Worm (Caenorhabditis elegans) whole organism, L3 larva: ENCODE results near the gene srx-64.
A peak's percentile ranks its signal among the peaks of the same experiment; 100 is the strongest.

Experiments used
- ZK546.5 ChIP-seq: sonication (generic microtip); optimal IDR thresholded peaks from 2 replicates; lab custom pipeline; 2017; ENCODE audit warnings: missing biosample characterization, missing genetic modification characterization
- aly-2 ChIP-seq: fragments of 150-350 bp; optimal IDR thresholded peaks from 2 replicates; lab custom pipeline; 2014; ENCODE audit warnings: missing biosample characterization, missing genetic modification characterization
- ama-1 ChIP-seq: fragments of 150-350 bp; optimal IDR thresholded peaks from 2 replicates; lab custom pipeline; 2018
- ceh-16 ChIP-seq: sonication (generic microtip); optimal IDR thresholded peaks from 2 replicates; lab custom pipeline; 2017; ENCODE audit warnings: missing biosample characterization, missing genetic modification characterization
- ceh-28 ChIP-seq: fragments of 150-350 bp; optimal IDR thresholded peaks from 2 replicates; lab custom pipeline; 2014; ENCODE audit warnings: missing biosample characterization, missing genetic modification reagents, missing genetic modification characterization
- ceh-82 ChIP-seq: fragments of 150-350 bp; optimal IDR thresholded peaks from 2 replicates; lab custom pipeline; 2014; ENCODE audit warnings: missing biosample characterization, missing genetic modification characterization
- ceh-9 ChIP-seq: sonication (generic microtip); optimal IDR thresholded peaks from 2 replicates; lab custom pipeline; 2018; ENCODE audit warnings: missing biosample characterization, missing genetic modification characterization
- egl-27 ChIP-seq: sonication (generic microtip); optimal IDR thresholded peaks from 4 replicates; lab custom pipeline; 2017; ENCODE audit warnings: missing biosample characterization, missing genetic modification reagents, missing genetic modification characterization
- egl-5 ChIP-seq: fragments of 150-350 bp; optimal IDR thresholded peaks from 2 replicates; lab custom pipeline; 2017; ENCODE audit warnings: missing biosample characterization, missing genetic modification reagents, missing genetic modification characterization, inconsistent platforms
- elt-1 ChIP-seq: fragments of 150-350 bp; optimal IDR thresholded peaks from 2 replicates; lab custom pipeline; 2014; ENCODE audit warnings: missing biosample characterization, missing genetic modification characterization
- elt-2 ChIP-seq: sonication (generic microtip); optimal IDR thresholded peaks from 2 replicates; lab custom pipeline; 2016; ENCODE audit warnings: missing genetic modification reagents, mild to moderate bottlenecking, missing genetic modification characterization, missing compliant biosample characterization
- elt-3 ChIP-seq, 3 experiments: fragments of 150-350 bp in 1 of 3; sonication (generic microtip) in 2 of 3; optimal IDR thresholded peaks; 2 replicates in 2 of 3; 4 replicates in 1 of 3; lab custom pipeline; 2014 to 2017; ENCODE audit warnings: missing biosample characterization in 3 of 3, missing genetic modification characterization in 3 of 3
- fkh-10 ChIP-seq: sonication (generic microtip); optimal IDR thresholded peaks from 2 replicates; lab custom pipeline; 2017; ENCODE audit warnings: missing biosample characterization, missing genetic modification reagents, missing genetic modification characterization
- fkh-2 ChIP-seq: fragments of 150-350 bp; optimal IDR thresholded peaks from 2 replicates; lab custom pipeline; 2014; ENCODE audit warnings: missing biosample characterization, missing genetic modification reagents, missing genetic modification characterization
- fos-1 ChIP-seq: fragments of 150-350 bp; optimal IDR thresholded peaks from 2 replicates; lab custom pipeline; 2014; ENCODE audit warnings: missing biosample characterization, missing genetic modification characterization
- hmg-11 ChIP-seq: sonication (generic microtip); optimal IDR thresholded peaks from 2 replicates; lab custom pipeline; 2016; ENCODE audit warnings: missing genetic modification characterization, missing compliant biosample characterization
- jun-1 ChIP-seq: fragments of 150-350 bp; optimal IDR thresholded peaks from 2 replicates; lab custom pipeline; 2014; ENCODE audit warnings: missing biosample characterization, missing genetic modification reagents, missing genetic modification characterization
- lin-15B ChIP-seq: fragments of 150-350 bp; optimal IDR thresholded peaks from 2 replicates; lab custom pipeline; 2014; ENCODE audit warnings: missing biosample characterization, missing genetic modification characterization
- lin-39 ChIP-seq: fragments of 150-350 bp; optimal IDR thresholded peaks from 2 replicates; lab custom pipeline; 2018; ENCODE audit warnings: missing biosample characterization, missing genetic modification reagents, missing genetic modification characterization
- mdl-1 ChIP-seq: fragments of 150-350 bp; optimal IDR thresholded peaks from 2 replicates; lab custom pipeline; 2014; ENCODE audit warnings: missing biosample characterization, missing genetic modification characterization
- mml-1 ChIP-seq: fragments of 150-350 bp; sonication (generic microtip); optimal IDR thresholded peaks from 3 replicates; lab custom pipeline; 2014; ENCODE audit warnings: missing biosample characterization, missing genetic modification characterization
- nfya-1 ChIP-seq: sonication (generic microtip); optimal IDR thresholded peaks from 2 replicates; lab custom pipeline; 2017; ENCODE audit warnings: missing genetic modification characterization, mild to moderate bottlenecking, missing compliant biosample characterization, antibody characterized with exemption, moderate library complexity; ENCODE audit not compliant: insufficient read depth
- nhr-237 ChIP-seq: fragments of 150-350 bp; optimal IDR thresholded peaks from 2 replicates; lab custom pipeline; 2014; ENCODE audit warnings: missing biosample characterization, missing genetic modification characterization
- nhr-43 ChIP-seq: sonication (generic microtip); optimal IDR thresholded peaks from 2 replicates; lab custom pipeline; 2016; ENCODE audit warnings: mild to moderate bottlenecking, missing genetic modification characterization, missing compliant biosample characterization; ENCODE audit not compliant: poor library complexity, severe bottlenecking
- nhr-76 ChIP-seq: fragments of 150-350 bp; sonication (generic microtip); optimal IDR thresholded peaks from 5 replicates; lab custom pipeline; 2014; ENCODE audit warnings: missing biosample characterization, missing genetic modification characterization
- nhr-77 ChIP-seq: fragments of 150-350 bp; optimal IDR thresholded peaks from 2 replicates; lab custom pipeline; 2014; ENCODE audit warnings: missing biosample characterization, missing genetic modification characterization
- pha-4 ChIP-seq: fragments of 150-350 bp; optimal IDR thresholded peaks from 2 replicates; lab custom pipeline; 2014; ENCODE audit warnings: missing biosample characterization, missing genetic modification reagents, missing genetic modification characterization
- pqm-1 ChIP-seq: fragments of 150-350 bp; optimal IDR thresholded peaks from 2 replicates; lab custom pipeline; 2017; ENCODE audit warnings: missing biosample characterization, missing genetic modification characterization, inconsistent platforms
- sea-2 ChIP-seq: fragments of 150-350 bp; sonication (generic microtip); optimal IDR thresholded peaks from 4 replicates; lab custom pipeline; 2014; ENCODE audit warnings: missing biosample characterization, missing genetic modification reagents, missing genetic modification characterization
- skn-1 ChIP-seq: fragments of 150-350 bp; optimal IDR thresholded peaks from 2 replicates; lab custom pipeline; 2014; ENCODE audit warnings: missing biosample characterization, missing genetic modification characterization
- snpc-4 ChIP-seq: fragments of 150-350 bp; optimal IDR thresholded peaks from 2 replicates; lab custom pipeline; 2014; ENCODE audit warnings: missing biosample characterization, missing genetic modification characterization
- unc-39 ChIP-seq: sonication (generic microtip); optimal IDR thresholded peaks from 4 replicates; lab custom pipeline; 2017; ENCODE audit warnings: missing biosample characterization, missing genetic modification characterization
- zag-1 ChIP-seq: fragments of 150-350 bp; optimal IDR thresholded peaks from 2 replicates; lab custom pipeline; 2014; ENCODE audit warnings: missing biosample characterization, missing genetic modification characterization
- ztf-11 ChIP-seq: fragments of 150-350 bp; optimal IDR thresholded peaks from 2 replicates; lab custom pipeline; 2014; ENCODE audit warnings: missing biosample characterization, missing genetic modification characterization
- ztf-4 ChIP-seq: fragments of 150-350 bp; optimal IDR thresholded peaks from 2 replicates; lab custom pipeline; 2014; ENCODE audit warnings: missing biosample characterization, missing genetic modification characterization

The srx-64 gene

DNA sequence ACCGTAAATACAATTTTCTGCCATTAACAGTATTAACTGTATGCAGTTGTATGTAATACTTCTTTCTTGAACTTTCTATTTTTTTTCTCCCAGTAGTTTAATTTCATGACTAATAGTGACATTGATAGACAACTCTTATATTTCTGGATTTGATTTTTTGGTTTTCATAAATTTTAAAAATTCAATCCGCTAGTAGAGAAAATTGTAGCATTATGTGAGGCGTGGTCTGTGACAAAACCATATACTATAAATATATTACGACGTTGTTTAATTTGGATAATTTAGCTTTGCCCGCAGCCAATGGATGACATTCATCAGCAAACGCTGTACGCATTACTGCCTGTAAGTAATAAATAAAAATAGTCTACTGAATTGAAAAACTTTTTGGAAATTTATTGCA, at the start of gene srx-64:
TSS of gene srx-64 (plus strand) at position 301 of the 400 bp plus-strand sequence.
- TF ChIP-seq pqm-1 (tag; lab: Kevin White, UChicago), result no peak

DNA sequence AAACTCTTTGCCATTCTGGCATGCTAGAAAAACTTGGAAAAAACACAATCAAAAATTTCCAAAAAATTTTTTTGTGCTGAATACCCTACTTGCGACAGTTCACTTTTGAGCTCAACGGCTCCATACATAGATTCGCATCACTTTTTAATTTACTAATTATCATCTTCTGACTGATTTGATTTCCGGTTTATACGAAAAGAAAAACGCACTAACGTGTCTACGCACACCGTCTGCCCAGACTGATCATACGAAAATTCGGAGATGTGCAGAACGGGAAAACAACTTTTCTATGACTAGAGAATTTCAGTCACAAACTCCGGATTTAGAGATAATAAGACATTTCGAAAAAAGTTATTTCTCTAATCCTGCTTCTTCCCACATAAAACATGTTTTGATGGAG, 44.6 kb upstream of the srx-64 start:
- TF ChIP-seq jun-1 (no peak), mdl-1 (no peak), zag-1 (no peak), lin-15B (no peak), ceh-82 (tag; lab: Kevin White, UChicago) (no peak), hmg-11 (tag; lab: Kevin White, UChicago) (no peak), egl-5 (tag; lab: Kevin White, UChicago) (no peak), ZK546.5 (tag; lab: Kevin White, UChicago) (no peak), egl-27 (no peak), lin-39 (tag; lab: Kevin White, UChicago) (no peak), nhr-77 (tag; lab: Kevin White, UChicago) (no peak), ceh-9 (no peak), nhr-76 (tag; lab: Kevin White, UChicago) (no peak)

DNA sequence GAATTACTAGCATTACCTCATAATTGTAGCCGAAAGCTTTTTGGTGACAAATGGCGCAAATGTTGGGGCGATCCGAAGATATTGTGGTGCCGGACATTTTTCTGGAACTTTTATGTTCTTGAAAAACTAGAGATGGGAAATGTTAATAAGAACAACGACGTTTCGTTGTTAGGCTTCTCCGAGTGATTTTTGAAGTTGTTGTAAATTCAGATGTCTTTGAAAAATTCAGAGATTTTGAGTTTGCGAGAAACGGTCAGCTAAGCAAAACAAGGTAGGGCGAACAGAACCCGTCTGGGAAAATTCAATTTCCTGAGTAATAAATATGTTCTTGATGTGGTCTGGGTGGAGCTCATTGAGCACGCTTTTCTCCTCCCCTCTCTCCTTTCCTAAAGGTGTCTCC, 43.1 kb upstream of the srx-64 start, which contains the start of gene nhr-124:
TSS of gene nhr-124 (minus strand) at position 101 of the 400 bp plus-strand sequence.
- TF ChIP-seq ztf-4 (tag; lab: Kevin White, UChicago), result no peak
- no peak for TF ChIP-seq hmg-11 (tag; lab: Kevin White, UChicago)
- no peak for TF ChIP-seq elt-3 (tag; optimal IDR thresholded peaks at IDR 0.05; lab: Kevin White, UChicago)
- no peak for TF ChIP-seq pha-4 (tag; lab: Kevin White, UChicago)
- no peak for TF ChIP-seq lin-15B
- TF ChIP-seq ama-1, result no peak
- TF ChIP-seq lin-39 (tag; lab: Kevin White, UChicago), result no peak
- no peak for TF ChIP-seq fkh-10 (GFP tag; lab: Kevin White, UChicago)
- no peak for TF ChIP-seq elt-2 (tag; lab: Kevin White, UChicago)
- TF ChIP-seq zag-1, result no peak
- TF ChIP-seq mdl-1, result no peak
- TF ChIP-seq ceh-16, result no peak
- no peak for TF ChIP-seq sea-2 (GFP tag; lab: Kevin White, UChicago)
- TF ChIP-seq ceh-28, result no peak
- TF ChIP-seq nhr-77 (tag; lab: Kevin White, UChicago), result no peak
- no peak for TF ChIP-seq mml-1 (tag; lab: Kevin White, UChicago)
- no peak for TF ChIP-seq nhr-43 (tag; lab: Kevin White, UChicago)
- TF ChIP-seq skn-1, result no peak
- no peak for TF ChIP-seq snpc-4 (tag; lab: Kevin White, UChicago)

DNA sequence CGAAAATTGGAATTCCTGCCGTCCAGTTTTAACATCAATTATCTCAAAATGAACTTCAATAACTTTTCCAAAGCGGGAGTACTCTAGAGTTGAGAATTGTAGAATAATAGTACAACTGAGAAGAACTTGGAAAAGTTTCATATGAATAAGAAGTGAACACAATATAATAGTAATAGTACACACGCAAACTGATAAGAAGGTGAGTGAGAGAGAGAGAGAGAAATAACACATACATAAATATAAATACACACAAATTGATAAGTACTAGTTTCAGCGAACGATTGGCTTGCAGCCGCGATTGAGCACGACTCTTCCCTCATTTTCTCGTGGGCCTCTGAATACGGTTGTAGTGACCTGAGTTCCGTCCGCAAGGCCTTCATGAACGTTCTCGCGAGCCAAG, 40.1 kb upstream of the srx-64 start, which contains the start of gene C17E7.13:
TSS of gene C17E7.13 (minus strand) at position 176 of the 400 bp plus-strand sequence.
- no peak for TF ChIP-seq aly-2 (tag; lab: Kevin White, UChicago)
- TF ChIP-seq nfya-1 (tag; lab: Kevin White, UChicago), result no peak
- no peak for TF ChIP-seq skn-1
- no peak for TF ChIP-seq nhr-76 (tag; lab: Kevin White, UChicago)
- TF ChIP-seq elt-1 (tag; lab: Kevin White, UChicago), result no peak
- TF ChIP-seq hmg-11 (tag; lab: Kevin White, UChicago), result no peak
- no peak for TF ChIP-seq lin-15B
- no peak for TF ChIP-seq egl-27
- TF ChIP-seq fkh-10 (GFP tag; lab: Kevin White, UChicago), result no peak
- no peak for TF ChIP-seq jun-1
- no peak for TF ChIP-seq fos-1 (tag; lab: Kevin White, UChicago)
- peak; percentile 14 for TF ChIP-seq pqm-1 (tag; lab: Kevin White, UChicago)
- TF ChIP-seq zag-1, result no peak
- TF ChIP-seq nhr-77 (tag; lab: Kevin White, UChicago), result no peak
- no peak for TF ChIP-seq pha-4 (tag; lab: Kevin White, UChicago)
- no peak for TF ChIP-seq mdl-1
- TF ChIP-seq ztf-11 (tag; lab: Kevin White, UChicago), result no peak
- TF ChIP-seq elt-2 (tag; lab: Kevin White, UChicago), result peak; percentile 25

DNA sequence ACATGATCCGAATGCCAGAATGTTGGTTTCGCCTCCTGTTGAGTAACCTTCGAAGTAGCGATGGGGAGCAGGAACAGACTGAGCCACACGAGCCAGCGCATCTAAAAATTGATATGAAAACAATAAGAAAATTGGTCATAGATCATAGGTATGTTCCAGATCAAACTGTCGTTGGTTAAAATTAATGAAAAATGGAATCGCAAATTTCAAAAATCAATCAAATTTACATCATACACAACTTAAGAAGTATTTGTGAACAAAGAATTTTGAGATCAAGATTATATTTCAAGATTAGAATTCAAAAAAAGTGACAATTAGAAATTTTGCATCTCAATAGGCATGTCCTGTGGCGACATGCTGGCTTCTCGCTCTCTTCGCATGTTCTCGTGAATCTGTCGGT, 38.4 kb upstream of the srx-64 start, which contains the start of gene C17E7.9:
TSS of gene C17E7.9 (minus strand) at position 101 of the 400 bp plus-strand sequence.
- no peak for TF ChIP-seq zag-1
- no peak for TF ChIP-seq nhr-237 (tag; lab: Kevin White, UChicago)
- TF ChIP-seq ztf-4 (tag; lab: Kevin White, UChicago), result no peak
- TF ChIP-seq fkh-10 (GFP tag; lab: Kevin White, UChicago), result no peak
- no peak for TF ChIP-seq aly-2 (tag; lab: Kevin White, UChicago)
- no peak for TF ChIP-seq fkh-2 (tag; lab: Kevin White, UChicago)
- no peak for TF ChIP-seq nfya-1 (tag; lab: Kevin White, UChicago)
- no peak for TF ChIP-seq mml-1 (tag; lab: Kevin White, UChicago)
- no peak for TF ChIP-seq egl-27
- TF ChIP-seq ama-1, result no peak
- no peak for TF ChIP-seq unc-39
- TF ChIP-seq ztf-11 (tag; lab: Kevin White, UChicago), result no peak
- TF ChIP-seq ZK546.5 (tag; lab: Kevin White, UChicago), result no peak
